Worm (Caenorhabditis elegans) whole organism, L1 larva: ENCODE data around the gene snx-13.

Experiments used
- C34B4.2 ChIP-seq: sonication (generic microtip); optimal IDR thresholded peaks from 2 replicates; lab custom pipeline; 2017; ENCODE audit warnings: mild to moderate bottlenecking, missing genetic modification characterization, missing compliant biosample characterization
- alr-1 ChIP-seq: fragments of 200-800 bp; sonication (Bioruptor generic); optimal IDR thresholded peaks from 2 replicates; lab custom pipeline; 2018; ENCODE audit warnings: borderline replicate concordance, mild to moderate bottlenecking, missing genetic modification characterization, missing compliant biosample characterization
- ama-1 ChIP-seq: fragments of 150-350 bp; optimal IDR thresholded peaks from 2 replicates; lab custom pipeline; 2014
- dpl-1 ChIP-seq, 3 experiments: fragments of 150-350 bp in 2 of 3; sonication (generic microtip) in 1 of 3; optimal IDR thresholded peaks; 2 replicates each; lab custom pipeline; 2014 to 2017; ENCODE audit warnings: missing biosample characterization in 3 of 3, missing genetic modification characterization in 3 of 3, missing genetic modification reagents in 3 of 3
- dsc-1 ChIP-seq: sonication (generic microtip); optimal IDR thresholded peaks from 2 replicates; lab custom pipeline; 2016; ENCODE audit warnings: mild to moderate bottlenecking, missing genetic modification characterization, missing compliant biosample characterization
- jun-1 ChIP-seq: fragments of 150-350 bp; optimal IDR thresholded peaks from 2 replicates; lab custom pipeline; 2014; ENCODE audit warnings: missing biosample characterization, missing genetic modification reagents, missing genetic modification characterization
- lin-39 ChIP-seq: fragments of 150-350 bp; optimal IDR thresholded peaks from 2 replicates; lab custom pipeline; 2014; ENCODE audit warnings: missing biosample characterization, missing genetic modification reagents, missing genetic modification characterization
- mab-9 ChIP-seq: fragments of 200-800 bp; sonication (Bioruptor generic); IDR thresholded peaks from 2 replicates; pipeline ENCODE4 v1.3.6; 2022; ENCODE audit warnings: missing genetic modification reagents, missing genetic modification characterization, missing compliant biosample characterization
- nhr-28 ChIP-seq: fragments of 150-350 bp; optimal IDR thresholded peaks from 2 replicates; lab custom pipeline; 2014; ENCODE audit warnings: missing biosample characterization, missing genetic modification characterization
- pag-3 ChIP-seq: sonication (generic microtip); optimal IDR thresholded peaks from 2 replicates; lab custom pipeline; 2017; ENCODE audit warnings: missing genetic modification characterization, mild to moderate bottlenecking, missing compliant biosample characterization, antibody characterized with exemption, borderline replicate concordance; ENCODE audit not compliant: insufficient read depth
- pax-3 ChIP-seq: fragments of 200-800 bp; sonication (Bioruptor generic); optimal IDR thresholded peaks from 2 replicates; lab custom pipeline; 2018; ENCODE audit warnings: mild to moderate bottlenecking, missing genetic modification characterization, moderate library complexity, missing compliant biosample characterization
- unc-130 ChIP-seq: fragments of 150-350 bp; optimal IDR thresholded peaks from 2 replicates; lab custom pipeline; 2017; ENCODE audit warnings: missing biosample characterization, missing genetic modification characterization, inconsistent platforms
- unc-62 ChIP-seq: fragments of 150-350 bp; optimal IDR thresholded peaks from 2 replicates; lab custom pipeline; 2014; ENCODE audit warnings: missing biosample characterization, missing genetic modification reagents, missing genetic modification characterization
- xbp-1 ChIP-seq: sonication (generic microtip); optimal IDR thresholded peaks from 2 replicates; lab custom pipeline; 2016; ENCODE audit warnings: missing genetic modification characterization, missing compliant biosample characterization

DNA sequence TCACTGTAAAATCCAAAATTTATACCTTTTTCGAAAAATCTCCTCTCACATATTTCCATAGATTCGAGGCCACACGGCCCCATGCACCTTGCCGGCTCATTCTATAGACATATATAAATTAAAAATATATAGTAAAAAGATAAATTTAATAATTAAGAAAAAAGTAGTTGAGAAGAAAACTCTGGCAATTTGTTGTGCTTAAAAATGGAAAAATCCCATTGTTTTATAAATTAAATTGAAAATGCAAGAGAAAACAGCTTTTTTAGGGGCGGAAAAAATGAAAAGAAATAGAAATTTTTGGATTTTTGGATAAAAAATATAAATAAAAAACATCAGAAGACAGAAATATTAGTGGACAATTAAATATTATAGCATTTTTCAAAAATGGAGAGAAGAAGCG, 16.4 kb upstream of the snx-13 start, which contains the start of gene Y116A8C.30:
- TF ChIP-seq xbp-1 (tag; lab: Kevin White, UChicago) (no peak), alr-1 (tag; lab: Kevin White, UChicago) (no peak), mab-9 (GFP tag; lab: Robert Waterston, UW) (no peak), dsc-1 (tag; lab: Kevin White, UChicago) (no peak), unc-130 (no peak), pag-3 (tag; lab: Kevin White, UChicago) (no peak), ama-1 (lab: Kevin White, UChicago) (no peak), pax-3 (tag; lab: Kevin White, UChicago) (no peak), jun-1 (tag; lab: Kevin White, UChicago) (no peak), dpl-1 (GFP tag; optimal IDR thresholded peaks at IDR 0.05; lab: Kevin White, UChicago) (no peak), nhr-28 (tag; lab: Kevin White, UChicago) (no peak), C34B4.2 (no peak), lin-39 (tag; lab: Kevin White, UChicago) (no peak), unc-62 (GFP tag; lab: Kevin White, UChicago) (no peak)
